Fruit fly (Drosophila melanogaster) whole organism, wandering third instar larva: ENCODE data around the gene CG13721.

Experiments used
- Abd-B ChIP-seq: fragments of >200 bp; optimal IDR thresholded peaks from 2 replicates; lab custom pipeline; 2017; ENCODE audit warnings: missing biosample characterization, missing genetic modification characterization
- CG32264 ChIP-seq: fragments of 200-800 bp; sonication (Bioruptor generic); optimal IDR thresholded peaks from 2 replicates; lab custom pipeline; 2016; ENCODE audit warnings: missing biosample characterization, missing genetic modification characterization
- Jra ChIP-seq: sonication (Bioruptor generic); optimal IDR thresholded peaks from 2 replicates; lab custom pipeline; 2016; ENCODE audit warnings: missing biosample characterization, missing genetic modification characterization
- Vsx2 ChIP-seq: fragments of 200-300, 225-300 bp; sonication (Bioruptor generic); optimal IDR thresholded peaks from 2 replicates; lab custom pipeline; 2018; ENCODE audit warnings: missing biosample characterization, missing genetic modification characterization; ENCODE audit not compliant: partially characterized antibody
- dl ChIP-seq, 2 experiments: fragments of 175-275, 200-275 bp in 1 of 2; fragments of 200-275 bp in 1 of 2; sonication (Bioruptor generic); optimal IDR thresholded peaks; lab custom pipeline; 2018; ENCODE audit warnings: mild to moderate bottlenecking in 2 of 2, missing biosample characterization in 2 of 2, missing genetic modification characterization in 2 of 2, moderate library complexity in 2 of 2; ENCODE audit not compliant: partially characterized antibody in 2 of 2, insufficient read depth in 1 of 2
- lola ChIP-seq: fragments of >200 bp; optimal IDR thresholded peaks from 2 replicates; lab custom pipeline; 2017; ENCODE audit warnings: missing biosample characterization, missing genetic modification characterization
- psq ChIP-seq: fragments of 200-800 bp; sonication (Bioruptor generic); optimal IDR thresholded peaks from 3 replicates; lab custom pipeline; 2017; ENCODE audit warnings: missing biosample characterization, mild to moderate bottlenecking, missing genetic modification characterization, moderate library complexity
- usp ChIP-seq: fragments of >200 bp; optimal IDR thresholded peaks from 2 replicates; lab custom pipeline; 2017; ENCODE audit warnings: missing biosample characterization, missing genetic modification characterization
- woc ChIP-seq: sonication (Bioruptor generic); optimal IDR thresholded peaks from 2 replicates; lab custom pipeline; 2016; ENCODE audit warnings: missing biosample characterization, mild to moderate bottlenecking, missing genetic modification characterization

DNA sequence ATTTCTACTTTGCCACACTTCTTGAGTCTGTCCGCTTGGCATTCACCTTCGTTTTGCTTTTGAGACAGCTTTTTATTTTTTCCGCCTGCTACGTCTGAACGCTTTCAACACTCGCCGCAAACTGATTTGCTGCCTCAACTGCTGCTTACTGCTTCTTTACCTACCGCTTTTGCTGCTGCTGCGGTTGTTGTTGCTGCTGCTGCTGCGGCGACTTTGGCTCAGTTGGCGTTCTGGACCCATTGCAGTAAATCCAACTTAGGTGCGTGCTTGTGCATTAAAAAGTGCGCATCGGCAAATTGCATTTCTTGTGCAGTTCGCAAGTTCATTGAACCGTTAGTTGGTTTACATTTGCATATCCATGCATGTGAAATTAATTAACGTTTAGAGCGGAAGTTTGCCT is 10.7 kb upstream of the CG13721 start, which contains the start of gene NT1:
- TF ChIP-seq Vsx2 (GFP tag; lab: Kevin White, UChicago) (no peak), psq (GFP tag; lab: Kevin White, UChicago) (no peak), CG32264 (no peak), usp (GFP tag; lab: Kevin White, UChicago) (no peak), woc (no peak), dl (GFP tag; optimal IDR thresholded peaks at IDR 0.05; lab: Kevin White, UChicago; ENCODE audit: insufficient read depth in 1 of 2, partially characterized antibody in 2 of 2) (no peak), lola (GFP tag; lab: Kevin White, UChicago) (no peak), Jra (no peak), Abd-B (no peak)
